Worm (Caenorhabditis elegans): ENCODE data around the gene fbxb-77.

fbxb-77 gene

ce11 chrIV:4724562-4724961 lies 31.4 kb downstream of the fbxb-77 start, which contains the start of gene K08F11.1:
Gene K08F11.1, plus strand, starts transcription at chrIV:4724862.
- TF ChIP-seq unc-39 (tag; optimal IDR thresholded peaks at IDR 0.05) (no peak), snpc-1.2 (GFP tag; IDR thresholded peaks at IDR 0.05) (no peak), nhr-28 (tag; optimal IDR thresholded peaks at IDR 0.05) (no peak), F10B5.3 (tag; optimal IDR thresholded peaks at IDR 0.05) (no peak), mxl-2 (GFP tag; conservative IDR thresholded peaks at IDR 0.05) (no peak), dve-1 (tag; optimal IDR thresholded peaks at IDR 0.05; ENCODE audit: insufficient read depth) (no peak), daf-19 (GFP tag; conservative IDR thresholded peaks at IDR 0.05) (no peak), skn-1 (tag; optimal IDR thresholded peaks at IDR 0.05) (no peak), ces-1 (GFP tag; optimal IDR thresholded peaks at IDR 0.05) (no peak), lin-15B (tag; optimal IDR thresholded peaks at IDR 0.05) (no peak), aha-1 (tag) (no peak), madf-9 (GFP tag; conservative IDR thresholded peaks at IDR 0.05) (no peak), hlh-30 (tag; optimal IDR thresholded peaks at IDR 0.05; ENCODE audit: insufficient read depth) (no peak), zfp-2 (tag; optimal IDR thresholded peaks at IDR 0.05) (no peak), lsy-2 (tag; optimal IDR thresholded peaks at IDR 0.05) (no peak), attf-4 (tag; optimal IDR thresholded peaks at IDR 0.05) (no peak), ceh-44 (GFP tag; IDR thresholded peaks at IDR 0.05) (no peak)

- TF ChIP-seq sdz-12 (GFP tag; optimal IDR thresholded peaks at IDR 0.05) (no peak), unc-62 (GFP tag; optimal IDR thresholded peaks at IDR 0.05 in 1 of 2) (peak in 1 of 2 experiments; percentile 61), unc-62 (tag; optimal IDR thresholded peaks at IDR 0.05) (no peak)
Observed at ce11 chrIV:4723687-4724086, 32.3 kb downstream of the fbxb-77 start.

- peak; percentile 72 for TF ChIP-seq lin-38 (GFP tag; IDR thresholded peaks at IDR 0.05)
Observed at ce11 chrIV:4721247-4721646, 34.7 kb downstream of the fbxb-77 start.

- TF ChIP-seq ctbp-1 (GFP tag; IDR thresholded peaks at IDR 0.05) = peak; percentile 96
- TF ChIP-seq nhr-42 (GFP tag; IDR thresholded peaks at IDR 0.05) = peak; percentile 99
- peak; percentile 97 for TF ChIP-seq T26A8.4 (GFP tag; IDR thresholded peaks at IDR 0.05)
- peak; percentile 95 for TF ChIP-seq egl-43 (GFP tag; IDR thresholded peaks at IDR 0.05)
- TF ChIP-seq hmg-1.1 (GFP tag; IDR thresholded peaks at IDR 0.05) = peak; percentile 98
- peak; percentile 98 for TF ChIP-seq lin-29 (GFP tag; IDR thresholded peaks at IDR 0.05)
- TF ChIP-seq ceh-20 (GFP tag; IDR thresholded peaks at IDR 0.05) = peak; percentile 98
- TF ChIP-seq dmd-9 (GFP tag; IDR thresholded peaks at IDR 0.05) = peak; percentile 97
- peak; percentile 89 for TF ChIP-seq vab-7 (GFP tag; IDR thresholded peaks at IDR 0.05)
- TF ChIP-seq ceh-44 (GFP tag; IDR thresholded peaks at IDR 0.05) = peak; percentile 78
- TF ChIP-seq set-16 (GFP tag; IDR thresholded peaks at IDR 0.05) = peak; percentile 52; the same call in 1 of the 2 replicates
- 0 out of 2 replicates have a peak, but pooled peaks have one; percentile 10 for TF ChIP-seq dmd-8 (GFP tag; IDR thresholded peaks at IDR 0.05)
- TF ChIP-seq D1046.2 (GFP tag; IDR thresholded peaks at IDR 0.05) = peak; percentile 96
- TF ChIP-seq snpc-1.2 (GFP tag; IDR thresholded peaks at IDR 0.05) = peak; percentile 58; the same call in 1 of the 2 replicates
- peak; percentile 24 for TF ChIP-seq mxl-3 (GFP tag; optimal IDR thresholded peaks at IDR 0.05)
- TF ChIP-seq tag-97 (GFP tag; IDR thresholded peaks at IDR 0.05) = peak; percentile 83; the same call in 1 of the 2 replicates
- peak; percentile 91 for TF ChIP-seq Y75B8A.6 (GFP tag; IDR thresholded peaks at IDR 0.05)
- peak; percentile 99 for TF ChIP-seq lin-38 (GFP tag; IDR thresholded peaks at IDR 0.05)
- TF ChIP-seq arid-1 (GFP tag; conservative IDR thresholded peaks at IDR 0.05) = peak; percentile 90
- TF ChIP-seq mdt-29 (GFP tag; IDR thresholded peaks at IDR 0.05) = peak; percentile 92
- peak; percentile 72 for TF ChIP-seq mes-2 (tag; optimal IDR thresholded peaks at IDR 0.05; ENCODE audit: poor library complexity, severe bottlenecking)
- peak; percentile 10 for TF ChIP-seq dpl-1 (GFP tag; optimal IDR thresholded peaks at IDR 0.05)
- peak; percentile 75 for TF ChIP-seq Y48G9A.11 (GFP tag; IDR thresholded peaks at IDR 0.05)
- TF ChIP-seq rbr-2 (tag; optimal IDR thresholded peaks at IDR 0.05) = peak; percentile 53
- peak; percentile 65 to 88 for TF ChIP-seq lsy-2 (tag; optimal IDR thresholded peaks at IDR 0.05)
- peak; percentile 95 for TF ChIP-seq madf-9 (GFP tag; conservative IDR thresholded peaks at IDR 0.05)
- TF ChIP-seq nhr-41 (GFP tag; IDR thresholded peaks at IDR 0.05) = peak; percentile 59; the same call in 1 of the 2 replicates
- TF ChIP-seq tra-1 (GFP tag; IDR thresholded peaks at IDR 0.05) = peak; percentile 94
- TF ChIP-seq spr-1 (tag; optimal IDR thresholded peaks at IDR 0.05) = peak; percentile 14
- TF ChIP-seq nhr-102 (tag; optimal IDR thresholded peaks at IDR 0.05) = peak; percentile 28
Observed at ce11 chrIV:4720522-4720921, 35.4 kb downstream of the fbxb-77 start.
